Fruit fly (Drosophila melanogaster): ENCODE measurements around the gene Slbp.
A peak's percentile ranks its signal among the peaks of the same experiment; 100 is the strongest.

The Slbp gene

DNA sequence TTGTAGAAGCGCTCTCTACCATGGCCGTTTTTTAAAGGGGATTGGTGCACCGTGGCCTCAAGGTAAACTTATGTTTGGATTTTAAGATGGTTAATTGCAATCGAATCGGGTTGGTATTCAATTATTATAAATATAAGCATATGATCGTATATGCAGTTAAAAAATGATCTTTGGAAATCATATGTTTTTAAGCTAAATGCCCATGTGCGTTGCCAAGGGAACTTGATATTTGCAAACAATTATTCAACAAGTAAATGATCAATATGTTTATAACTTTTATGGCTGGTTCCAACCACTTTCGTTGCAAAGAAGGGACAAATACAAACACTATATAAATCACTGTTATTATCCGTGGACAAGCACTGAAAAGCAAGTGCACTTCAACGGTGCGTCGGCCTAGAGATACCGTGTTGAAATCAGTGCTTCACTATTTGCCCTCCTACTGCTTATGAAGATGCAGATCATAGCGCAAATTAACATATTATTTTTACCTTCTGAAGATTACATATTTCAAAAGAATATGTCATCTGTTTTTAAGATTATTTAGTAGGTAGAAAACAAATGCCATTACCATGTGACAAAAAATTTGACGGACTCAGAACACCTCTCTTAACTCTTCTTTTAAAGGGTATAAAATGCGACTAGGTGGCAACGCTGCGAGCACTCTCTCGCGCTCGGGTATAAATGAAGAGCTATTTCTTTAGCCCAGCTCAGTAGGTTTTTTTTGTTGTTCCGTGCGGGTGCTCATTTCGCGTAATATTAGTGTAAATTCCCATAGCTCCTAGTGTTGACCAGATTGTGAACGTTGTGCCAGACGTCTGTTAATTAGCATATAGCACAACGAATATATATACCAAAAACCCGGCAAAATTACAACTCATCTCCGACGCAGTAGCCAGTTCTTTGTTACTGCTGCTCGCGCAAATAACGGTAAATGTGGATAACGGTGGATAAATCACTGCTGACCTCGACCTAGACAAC is 4.6 kb upstream of the Slbp start, which contains the start of gene rdog (continued):
- TF ChIP-seq Chrac-16 (GFP tag; optimal IDR thresholded peaks at IDR 0.05) (peak; percentile 84), CG12155 (GFP tag; optimal IDR thresholded peaks at IDR 0.05) (peak; percentile 69), Opbp (GFP tag; IDR thresholded peaks at IDR 0.05; ENCODE audit: partially characterized antibody) (0 out of 3 replicates have a peak, but pooled peaks have one; percentile 46), CG17802 (tag; optimal IDR thresholded peaks at IDR 0.05) (peak; percentile 39), CG13624 (GFP tag; optimal IDR thresholded peaks at IDR 0.05) (peak; percentile 85), YL-1 (GFP tag; optimal IDR thresholded peaks at IDR 0.05) (peak; percentile 75), Dref (GFP tag; IDR thresholded peaks at IDR 0.05) (no peak), Dp (GFP tag; optimal IDR thresholded peaks at IDR 0.05) (no peak), CG10959 (GFP tag; IDR thresholded peaks at IDR 0.05) (no peak), tll (GFP tag; optimal IDR thresholded peaks at IDR 0.05) (peak in 1 of 2 experiments; percentile 96), sd (tag; optimal IDR thresholded peaks at IDR 0.05) (peak; percentile 48), CG18764 (GFP tag; optimal IDR thresholded peaks at IDR 0.05) (peak; percentile 62), Poxn (GFP tag; IDR thresholded peaks at IDR 0.05) (no peak), CG2120 (GFP tag; optimal IDR thresholded peaks at IDR 0.05) (peak; percentile 88), CG11093 (GFP tag; IDR thresholded peaks at IDR 0.05) (0 out of 3 replicates have a peak, but pooled peaks have one; percentile 43), CG17912 (GFP tag; optimal IDR thresholded peaks at IDR 0.05) (no peak), CG10565 (GFP tag; optimal IDR thresholded peaks at IDR 0.05) (peak; percentile 49), p53 (GFP tag; optimal IDR thresholded peaks at IDR 0.05) (peak; percentile 42), ara (GFP tag; IDR thresholded peaks at IDR 0.05) (peak; percentile 61), CG1832 (GFP tag; optimal IDR thresholded peaks at IDR 0.05) (no peak), sima (GFP tag; optimal IDR thresholded peaks at IDR 0.05) (no peak), gro (GFP tag; optimal IDR thresholded peaks at IDR 0.05) (peak; percentile 90), CG34376 (GFP tag; optimal IDR thresholded peaks at IDR 0.05) (peak; percentile 86), trem (tag; optimal IDR thresholded peaks at IDR 0.05) (peak; percentile 84), wdn (GFP tag; IDR thresholded peaks at IDR 0.05) (peak; percentile 56), CG4707 (GFP tag; optimal IDR thresholded peaks at IDR 0.05) (peak; percentile 3), CG12236 (GFP tag; optimal IDR thresholded peaks at IDR 0.05) (peak; percentile 68), nom (GFP tag; optimal IDR thresholded peaks at IDR 0.05) (peak; percentile 72), CG8089 (GFP tag; optimal IDR thresholded peaks at IDR 0.05) (peak; percentile 78), org-1 (GFP tag; optimal IDR thresholded peaks at IDR 0.05) (peak; percentile 68), prd (optimal IDR thresholded peaks at IDR 0.05) (no peak), prd (GFP tag; IDR thresholded peaks at IDR 0.05) (peak; percentile 65; the same call in 2 of the 3 replicates), CG15696 (tag; optimal IDR thresholded peaks at IDR 0.05) (peak; percentile 77), Fer1 (GFP tag; optimal IDR thresholded peaks at IDR 0.05) (peak; percentile 79), kah (GFP tag; optimal IDR thresholded peaks at IDR 0.05) (peak; percentile 59), CG7357 (GFP tag; IDR thresholded peaks at IDR 0.05) (peak; percentile 56; the same call in 2 of the 3 replicates), ind (GFP tag; optimal IDR thresholded peaks at IDR 0.05) (peak; percentile 80), CG4282 (GFP tag; optimal IDR thresholded peaks at IDR 0.05) (peak; percentile 61), HmgD (GFP tag; optimal IDR thresholded peaks at IDR 0.05) (peak; percentile 46), ab (GFP tag; optimal IDR thresholded peaks at IDR 0.05) (peak; percentile 67), fru (optimal IDR thresholded peaks at IDR 0.05) (no peak), cad (GFP tag; optimal IDR thresholded peaks at IDR 0.05) (no peak), CG5180 (GFP tag; optimal IDR thresholded peaks at IDR 0.05) (peak; percentile 57), stwl (tag; optimal IDR thresholded peaks at IDR 0.05) (peak; percentile 48), nerfin-1 (tag; optimal IDR thresholded peaks at IDR 0.05) (peak; percentile 71), grn (GFP tag; optimal IDR thresholded peaks at IDR 0.05) (peak; percentile 65), CG6272 (GFP tag; IDR thresholded peaks at IDR 0.05) (no peak), maf-S (GFP tag; optimal IDR thresholded peaks at IDR 0.05) (peak; percentile 73), CG10321 (GFP tag; IDR thresholded peaks at IDR 0.05) (no peak)

All from whole organism, embryonic.